Worm (Caenorhabditis elegans) whole organism, L4 larva: ENCODE results near the gene dnc-1.

ENCODE experiments used
- F49E8.2 ChIP-seq: sonication (generic microtip); optimal IDR thresholded peaks from 2 replicates; lab custom pipeline; 2016; ENCODE audit warnings: missing compliant biosample characterization, mild to moderate bottlenecking, missing genetic modification characterization, borderline replicate concordance
- T26A8.4 ChIP-seq: fragments of 200-800 bp; sonication (Bioruptor generic); IDR thresholded peaks from 2 replicates; pipeline ENCODE4 v1.3.6; 2022; ENCODE audit warnings: missing genetic modification characterization, missing compliant biosample characterization
- Y75B8A.6 ChIP-seq: fragments of 200-800 bp; sonication (Bioruptor generic); IDR thresholded peaks from 2 replicates; pipeline ENCODE4 v1.3.6; 2022; ENCODE audit warnings: missing genetic modification reagents, missing genetic modification characterization, missing compliant biosample characterization
- daf-19 ChIP-seq: fragments of 200-800 bp; sonication (Bioruptor generic); conservative IDR thresholded peaks from 2 replicates; pipeline ENCODE4 v1.3.6; 2022; ENCODE audit warnings: missing genetic modification characterization, missing compliant biosample characterization
- fos-1 ChIP-seq: fragments of 150-350 bp; optimal IDR thresholded peaks from 2 replicates; lab custom pipeline; 2014; ENCODE audit warnings: missing biosample characterization, missing genetic modification characterization
- lin-39 ChIP-seq: fragments of 150-350 bp; optimal IDR thresholded peaks from 2 replicates; lab custom pipeline; 2014; ENCODE audit warnings: missing biosample characterization, missing genetic modification reagents, missing genetic modification characterization
- nhr-11 ChIP-seq: fragments of 150-350 bp; optimal IDR thresholded peaks from 2 replicates; lab custom pipeline; 2014; ENCODE audit warnings: missing biosample characterization, missing genetic modification characterization

ce11 chrIV:10957583-10958229 lies 24.7 kb upstream of the dnc-1 start, which contains the start of gene Y69E1A.5:
- TF ChIP-seq T26A8.4 (GFP tag; lab: Robert Waterston, UW) (no peak), fos-1 (tag; lab: Kevin White, UChicago) (no peak), F49E8.2 (tag; lab: Kevin White, UChicago) (no peak), daf-19 (GFP tag; lab: Robert Waterston, UW) (no peak), Y75B8A.6 (GFP tag; lab: Robert Waterston, UW) (no peak), nhr-11 (tag; lab: Kevin White, UChicago) (no peak), lin-39 (no peak)
